Worm (Caenorhabditis elegans): ENCODE measurements around the gene T27A8.3.

Gene T27A8.3

ce11 chrX:16056404-16056803 is 6.1 kb upstream of the T27A8.3 start (continued):
- TF ChIP-seq tlf-1 (GFP tag; optimal IDR thresholded peaks at IDR 0.05) (peak; percentile 97), ets-4 (GFP tag; optimal IDR thresholded peaks at IDR 0.05) (peak; percentile 85), tbp1 (GFP tag; optimal IDR thresholded peaks at IDR 0.05) (peak; percentile 78), F57A8.1 (GFP tag; optimal IDR thresholded peaks at IDR 0.05) (peak; percentile 80), aptf-3 (GFP tag; IDR thresholded peaks at IDR 0.05) (no peak), F37B4.10 (GFP tag; IDR thresholded peaks at IDR 0.05) (0 out of 2 replicates have a peak, but pooled peaks have one; percentile 8), somi-1 (GFP tag; optimal IDR thresholded peaks at IDR 0.05) (peak; percentile 97), chd-7 (tag; optimal IDR thresholded peaks at IDR 0.05) (peak; percentile 92), hlh-26 (GFP tag; conservative IDR thresholded peaks at IDR 0.05) (no peak), Y53F4B.3 (GFP tag; IDR thresholded peaks at IDR 0.05) (no peak), ceh-91 (GFP tag; IDR thresholded peaks at IDR 0.05) (no peak), ceh-79 (tag; optimal IDR thresholded peaks at IDR 0.05) (peak; percentile 77), let-607 (tag; optimal IDR thresholded peaks at IDR 0.05) (peak; percentile 59 to 93), F55B11.4 (tag; optimal IDR thresholded peaks at IDR 0.05; ENCODE audit: borderline replicate concordance, insufficient read depth) (no peak), madf-10 (tag; optimal IDR thresholded peaks at IDR 0.05) (peak; percentile 97), sptf-2 (GFP tag; optimal IDR thresholded peaks at IDR 0.05) (no peak), B0261.1 (tag; optimal IDR thresholded peaks at IDR 0.05) (peak; percentile 58), die-1 (tag; optimal IDR thresholded peaks at IDR 0.05) (peak; percentile 12), C17E4.6 (GFP tag; IDR thresholded peaks at IDR 0.05) (peak; percentile 83), nhr-27 (tag; optimal IDR thresholded peaks at IDR 0.05) (peak; percentile 77), attf-6 (GFP tag; IDR thresholded peaks at IDR 0.05) (no peak), nhr-179 (tag; optimal IDR thresholded peaks at IDR 0.05) (peak; percentile 9), rec-8 (tag; optimal IDR thresholded peaks at IDR 0.05) (peak; percentile 46 to 56), rpc-1 (optimal IDR thresholded peaks at IDR 0.05) (peak; percentile 26), rpc-1 (tag; optimal IDR thresholded peaks at IDR 0.05) (no peak), Y95B8A.8 (GFP tag; IDR thresholded peaks at IDR 0.05) (peak; percentile 40; the same call in 1 of the 2 replicates), Y67H2A.10 (GFP tag; conservative IDR thresholded peaks at IDR 0.05) (peak; percentile 21; the same call in 1 of the 2 replicates), fkh-3 (tag; optimal IDR thresholded peaks at IDR 0.05) (no peak), sdz-38 (tag; optimal IDR thresholded peaks at IDR 0.05) (no peak), F57C9.4 (tag; optimal IDR thresholded peaks at IDR 0.05) (peak; percentile 39), nhr-120 (GFP tag; IDR thresholded peaks at IDR 0.05) (no peak), zfh-2 (GFP tag; conservative IDR thresholded peaks at IDR 0.05) (peak; percentile 90), efl-1 (GFP tag; optimal IDR thresholded peaks at IDR 0.05) (no peak), rcor-1 (GFP tag; IDR thresholded peaks at IDR 0.05) (peak; percentile 97), Y53G8AR.9 (GFP tag; conservative IDR thresholded peaks at IDR 0.05) (peak; percentile 97), ztf-6 (GFP tag; IDR thresholded peaks at IDR 0.05) (peak; percentile 93), mcd-1 (GFP tag; IDR thresholded peaks at IDR 0.05) (peak; percentile 91), egrh-3 (GFP tag; IDR thresholded peaks at IDR 0.05) (peak; percentile 58), snpc-4 (GFP tag; optimal IDR thresholded peaks at IDR 0.05) (peak; percentile 59), snpc-4 (tag; optimal IDR thresholded peaks at IDR 0.05) (peak in 3 of 4 experiments; percentile 82 to 90 (median 89)), F22D6.2 (tag; optimal IDR thresholded peaks at IDR 0.05) (peak; percentile 97), lir-1 (GFP tag; conservative IDR thresholded peaks at IDR 0.05) (peak; percentile 89), B0035.1 (tag; optimal IDR thresholded peaks at IDR 0.05) (peak; percentile 94), bed-2 (GFP tag; IDR thresholded peaks at IDR 0.05) (peak; percentile 81; the same call in 1 of the 2 replicates), lin-54 (GFP tag; optimal IDR thresholded peaks at IDR 0.05) (peak; percentile 93), cebp-2 (GFP tag; IDR thresholded peaks at IDR 0.05) (peak; percentile 99), nfyb-1 (GFP tag; IDR thresholded peaks at IDR 0.05) (peak; percentile 98), nfya-2 (GFP tag; IDR thresholded peaks at IDR 0.05) (no peak), tbx-9 (tag; optimal IDR thresholded peaks at IDR 0.05; ENCODE audit: borderline replicate concordance) (no peak)
